Worm (Caenorhabditis elegans): ENCODE results near the gene aak-1.

Gene aak-1

DNA sequence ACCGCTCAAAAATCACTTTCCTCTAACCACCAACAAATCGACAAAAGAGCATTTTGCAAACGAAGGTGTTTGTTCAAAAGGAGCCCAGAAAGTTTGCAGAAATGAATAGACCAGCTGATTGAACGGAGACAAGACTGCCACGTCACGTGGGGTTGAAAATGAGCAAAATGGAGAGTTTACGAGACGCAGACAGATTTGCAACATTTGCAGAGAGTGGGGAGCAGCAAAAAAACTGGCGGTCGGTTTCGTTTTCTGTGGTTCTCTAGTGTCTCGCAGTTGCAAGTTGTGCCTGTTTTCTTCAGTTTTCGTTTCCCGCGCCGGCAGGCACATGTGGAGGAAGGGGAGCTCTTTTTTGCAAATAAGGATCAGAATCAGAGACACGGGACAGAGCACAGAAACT, 24.5 kb upstream of the aak-1 start (continued):
- TF ChIP-seq daf-8 (GFP tag; IDR thresholded peaks at IDR 0.05) (no peak), unc-62 (GFP tag; optimal IDR thresholded peaks at IDR 0.05 in 1 of 2) (peak in 1 of 2 experiments; percentile 62), unc-62 (tag; optimal IDR thresholded peaks at IDR 0.05) (no peak), Y75B8A.6 (GFP tag; IDR thresholded peaks at IDR 0.05) (no peak), F10B5.3 (tag; optimal IDR thresholded peaks at IDR 0.05) (no peak), T20F7.1 (GFP tag; optimal IDR thresholded peaks at IDR 0.05) (no peak), ztf-7 (tag; optimal IDR thresholded peaks at IDR 0.05) (no peak), hlh-30 (tag; optimal IDR thresholded peaks at IDR 0.05; ENCODE audit: insufficient read depth) (peak; percentile 92), mxl-3 (GFP tag; optimal IDR thresholded peaks at IDR 0.05) (peak; percentile 47), hif-1 (tag; optimal IDR thresholded peaks at IDR 0.05) (peak in 1 of 2 experiments; percentile 48), pqm-1 (tag; optimal IDR thresholded peaks at IDR 0.05) (no peak), Y5F2A.4 (GFP tag; optimal IDR thresholded peaks at IDR 0.05) (no peak), tag-97 (GFP tag; IDR thresholded peaks at IDR 0.05) (no peak), nhr-6 (tag; optimal IDR thresholded peaks at IDR 0.05) (no peak), skn-1 (tag; optimal IDR thresholded peaks at IDR 0.05) (no peak), spr-1 (tag; optimal IDR thresholded peaks at IDR 0.05) (no peak), zag-1 (tag; optimal IDR thresholded peaks at IDR 0.05) (no peak), zfp-2 (tag; optimal IDR thresholded peaks at IDR 0.05) (no peak), ctbp-1 (GFP tag; IDR thresholded peaks at IDR 0.05) (no peak), nhr-10 (tag; optimal IDR thresholded peaks at IDR 0.05) (no peak), F49E8.2 (tag; optimal IDR thresholded peaks at IDR 0.05; ENCODE audit: borderline replicate concordance) (no peak), mxl-2 (GFP tag; conservative IDR thresholded peaks at IDR 0.05) (no peak), lsy-2 (tag; optimal IDR thresholded peaks at IDR 0.05) (peak in 1 of 2 experiments; percentile 63), cey-2 (tag; optimal IDR thresholded peaks at IDR 0.05; ENCODE audit: borderline replicate concordance, insufficient read depth) (no peak), spr-3 (GFP tag; optimal IDR thresholded peaks at IDR 0.05) (no peak), F26F4.8 (GFP tag; conservative IDR thresholded peaks at IDR 0.05) (no peak), lin-1 (GFP tag; IDR thresholded peaks at IDR 0.05) (no peak), F44E2.7 (GFP tag; IDR thresholded peaks at IDR 0.05) (peak; percentile 64; the same call in 1 of the 2 replicates), lin-13 (GFP tag; optimal IDR thresholded peaks at IDR 0.05) (no peak), ZK546.5 (tag; optimal IDR thresholded peaks at IDR 0.05) (no peak), nhr-41 (GFP tag; IDR thresholded peaks at IDR 0.05) (no peak), zfp-3 (GFP tag; conservative IDR thresholded peaks at IDR 0.05) (no peak), saeg-2 (GFP tag; IDR thresholded peaks at IDR 0.05) (peak; percentile 75), hlh-11 (tag; optimal IDR thresholded peaks at IDR 0.05) (peak; percentile 86), tra-1 (GFP tag; IDR thresholded peaks at IDR 0.05) (0 out of 2 replicates have a peak, but pooled peaks have one; percentile 33), ceh-20 (GFP tag; IDR thresholded peaks at IDR 0.05) (peak; percentile 76; the same call in 1 of the 2 replicates), ceh-32 (tag; optimal IDR thresholded peaks at IDR 0.05; ENCODE audit: poor library complexity) (no peak), ces-1 (GFP tag; optimal IDR thresholded peaks at IDR 0.05) (no peak), nhr-102 (tag; optimal IDR thresholded peaks at IDR 0.05) (no peak), T26A8.4 (GFP tag; IDR thresholded peaks at IDR 0.05) (no peak), ztf-11 (tag; optimal IDR thresholded peaks at IDR 0.05) (no peak), F37D6.2 (tag; optimal IDR thresholded peaks at IDR 0.05) (no peak), zip-2 (tag; optimal IDR thresholded peaks at IDR 0.05) (no peak), Y48G9A.11 (GFP tag; IDR thresholded peaks at IDR 0.05) (no peak), aly-2 (tag; optimal IDR thresholded peaks at IDR 0.05) (no peak), arid-1 (GFP tag; conservative IDR thresholded peaks at IDR 0.05) (no peak), mes-2 (tag; optimal IDR thresholded peaks at IDR 0.05; ENCODE audit: poor library complexity, severe bottlenecking) (peak; percentile 29), pha-4 (GFP tag; IDR thresholded peaks at IDR 0.05) (no peak; the same call in 1 of the 2 replicates), pha-4 (tag; optimal IDR thresholded peaks at IDR 0.05) (no peak), unc-39 (tag; optimal IDR thresholded peaks at IDR 0.05) (no peak), attf-4 (tag; optimal IDR thresholded peaks at IDR 0.05) (no peak), lin-38 (GFP tag; IDR thresholded peaks at IDR 0.05) (no peak)

All from whole organism, L4 larva.